Fruit fly (Drosophila melanogaster): ENCODE results near the gene pelo.
A peak's percentile ranks its signal among the peaks of the same experiment; 100 is the strongest.

Gene pelo

DNA sequence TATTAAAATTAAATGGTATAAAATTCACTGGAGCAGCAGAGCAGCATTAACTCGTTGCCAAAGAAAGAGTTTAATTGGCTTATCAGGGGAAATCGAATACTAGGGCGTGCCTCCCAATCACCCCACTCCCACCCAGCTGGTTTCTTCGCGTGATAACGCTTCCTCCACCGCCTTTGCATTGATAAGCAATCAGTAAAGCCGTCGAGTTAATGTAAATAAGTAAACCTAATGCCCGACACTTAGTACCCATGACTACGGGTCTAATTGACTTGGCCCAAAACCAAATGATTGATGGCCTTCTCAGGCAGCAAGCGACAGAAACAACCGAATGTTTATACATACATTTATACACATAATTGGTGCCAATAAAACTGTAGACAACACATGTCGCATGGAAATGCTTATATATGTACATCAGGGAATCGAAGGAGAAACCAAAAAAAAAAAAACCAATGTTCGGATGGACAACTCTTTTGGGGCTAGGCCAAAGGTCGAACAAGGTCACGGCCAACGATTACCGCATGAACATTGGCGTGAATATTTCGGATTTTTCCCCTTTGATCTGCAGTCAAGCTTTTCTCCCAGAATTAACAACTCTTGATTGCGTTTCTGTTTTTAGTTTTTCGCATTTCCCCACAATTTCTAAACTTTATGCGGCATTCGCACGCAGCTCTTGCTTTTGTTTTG, 6.5 kb upstream of the pelo start (continued):
- TF ChIP-seq tap (tag; optimal IDR thresholded peaks at IDR 0.05), result peak; percentile 33
- TF ChIP-seq corto (GFP tag; optimal IDR thresholded peaks at IDR 0.05), result no peak
- no peak for TF ChIP-seq CG10147 (GFP tag; optimal IDR thresholded peaks at IDR 0.05)
- TF ChIP-seq Vsx1 (GFP tag; optimal IDR thresholded peaks at IDR 0.05), result peak; percentile 50
- no peak for TF ChIP-seq dmrt99B (tag; optimal IDR thresholded peaks at IDR 0.05)
- peak; percentile 89 for TF ChIP-seq exex (tag; optimal IDR thresholded peaks at IDR 0.05)
- TF ChIP-seq Usf (GFP tag; optimal IDR thresholded peaks at IDR 0.05), result no peak
- TF ChIP-seq C15 (GFP tag; IDR thresholded peaks at IDR 0.05), result no peak
- no peak for TF ChIP-seq CG17361 (GFP tag; IDR thresholded peaks at IDR 0.05)
- TF ChIP-seq fd96Cb (tag; optimal IDR thresholded peaks at IDR 0.05), result no peak
- no peak for TF ChIP-seq sima (GFP tag; optimal IDR thresholded peaks at IDR 0.05)
- TF ChIP-seq org-1 (GFP tag; optimal IDR thresholded peaks at IDR 0.05), result no peak
- TF ChIP-seq rib (GFP tag; IDR thresholded peaks at IDR 0.05), result no peak
- no peak for TF ChIP-seq fru (optimal IDR thresholded peaks at IDR 0.05)
- no peak for TF ChIP-seq Sox100B (GFP tag; optimal IDR thresholded peaks at IDR 0.05)
- TF ChIP-seq CG14050 (GFP tag; IDR thresholded peaks at IDR 0.05), result no peak
- no peak for TF ChIP-seq Max (GFP tag; optimal IDR thresholded peaks at IDR 0.05)
- TF ChIP-seq CG30403 (GFP tag; optimal IDR thresholded peaks at IDR 0.05), result no peak
- TF ChIP-seq CG13624 (GFP tag; optimal IDR thresholded peaks at IDR 0.05), result no peak
- no peak for TF ChIP-seq CG1603 (tag; optimal IDR thresholded peaks at IDR 0.05)
- no peak for TF ChIP-seq zen (tag; optimal IDR thresholded peaks at IDR 0.05)
- no peak for TF ChIP-seq Sry-β (GFP tag; optimal IDR thresholded peaks at IDR 0.05)
- TF ChIP-seq CG9215 (GFP tag; IDR thresholded peaks at IDR 0.05), result no peak
- TF ChIP-seq ato (GFP tag; IDR thresholded peaks at IDR 0.05; ENCODE audit: partially characterized antibody), result no peak
- no peak for TF ChIP-seq dimm (GFP tag; IDR thresholded peaks at IDR 0.05)
- no peak for TF ChIP-seq Optix (GFP tag; IDR thresholded peaks at IDR 0.05)
- TF ChIP-seq CG15696 (tag; optimal IDR thresholded peaks at IDR 0.05), result no peak
- no peak for TF ChIP-seq CG8359 (GFP tag; optimal IDR thresholded peaks at IDR 0.05; ENCODE audit: borderline replicate concordance)
- no peak for TF ChIP-seq Deaf1 (tag; optimal IDR thresholded peaks at IDR 0.05)
- no peak for TF ChIP-seq gem (tag; optimal IDR thresholded peaks at IDR 0.05)
- TF ChIP-seq ara (GFP tag; IDR thresholded peaks at IDR 0.05), result no peak
- TF ChIP-seq ranshi (GFP tag; IDR thresholded peaks at IDR 0.05), result no peak
- no peak for TF ChIP-seq Opbp (GFP tag; IDR thresholded peaks at IDR 0.05; ENCODE audit: partially characterized antibody)
- TF ChIP-seq CG43689 (GFP tag; IDR thresholded peaks at IDR 0.05), result no peak
- TF ChIP-seq scrt (GFP tag; optimal IDR thresholded peaks at IDR 0.05), result no peak
- TF ChIP-seq CG6654 (GFP tag; optimal IDR thresholded peaks at IDR 0.05), result no peak
- no peak for TF ChIP-seq CoRest (tag; optimal IDR thresholded peaks at IDR 0.05)
- TF ChIP-seq pros (GFP tag; optimal IDR thresholded peaks at IDR 0.05), result no peak
- no peak for TF ChIP-seq CG13775 (GFP tag; optimal IDR thresholded peaks at IDR 0.05)
- no peak for TF ChIP-seq CG7928 (GFP tag; optimal IDR thresholded peaks at IDR 0.05)
- peak; percentile 72 for TF ChIP-seq ERR (GFP tag; optimal IDR thresholded peaks at IDR 0.05)
- no peak for TF ChIP-seq CG17802 (tag; optimal IDR thresholded peaks at IDR 0.05)
- TF ChIP-seq Hr78 (GFP tag; optimal IDR thresholded peaks at IDR 0.05), result peak in 1 of 2 experiments; percentile 92
- no peak for TF ChIP-seq Xbp1 (GFP tag; optimal IDR thresholded peaks at IDR 0.05)
- no peak for TF ChIP-seq Taf1 (GFP tag; IDR thresholded peaks at IDR 0.05)
- no peak for TF ChIP-seq HLH3B (GFP tag; IDR thresholded peaks at IDR 0.05)
- TF ChIP-seq Med (GFP tag), result peak; percentile 27
- no peak for TF ChIP-seq CG1529 (GFP tag; optimal IDR thresholded peaks at IDR 0.05)
- no peak for TF ChIP-seq schlank (tag; optimal IDR thresholded peaks at IDR 0.05)
- TF ChIP-seq CG4424 (GFP tag; optimal IDR thresholded peaks at IDR 0.05), result no peak
